Fruit fly (Drosophila melanogaster) whole organism, embryonic: Measurements from ENCODE around the gene CG15394.
A peak's percentile ranks its signal among the peaks of the same experiment; 100 is the strongest.

Experiments used
- CG10979 ChIP-seq: fragments of 200-800 bp; sonication (Bioruptor generic); optimal IDR thresholded peaks from 2 replicates; lab custom pipeline; 2018; ENCODE audit warnings: missing biosample characterization, mild to moderate bottlenecking, missing genetic modification characterization, moderate library complexity
- CG11560 ChIP-seq: fragments of 200-800 bp; sonication (Bioruptor generic); IDR thresholded peaks from 3 replicates; pipeline ENCODE4 v1.3.6; 2022; ENCODE audit warnings: missing biosample characterization, missing genetic modification characterization
- CG12299 ChIP-seq: fragments of 200-800 bp; sonication (Bioruptor generic); optimal IDR thresholded peaks from 2 replicates; lab custom pipeline; 2018; ENCODE audit warnings: missing biosample characterization, mild to moderate bottlenecking, missing genetic modification characterization
- CG13894 ChIP-seq: fragments of 200-800 bp; sonication (Bioruptor generic); optimal IDR thresholded peaks from 3 replicates; lab custom pipeline; 2018; ENCODE audit warnings: missing biosample characterization, mild to moderate bottlenecking, missing genetic modification characterization, moderate library complexity
- CG14014 ChIP-seq: fragments of 200-800 bp; sonication (Bioruptor generic); IDR thresholded peaks from 2 replicates; pipeline ENCODE4 v1.3.6; 2022; ENCODE audit warnings: missing biosample characterization, missing genetic modification characterization
- CG15514 ChIP-seq: fragments of 200-800 bp; sonication (Bioruptor generic); optimal IDR thresholded peaks from 3 replicates; lab custom pipeline; 2017; ENCODE audit warnings: missing biosample characterization, missing genetic modification characterization, mild to moderate bottlenecking, moderate library complexity, missing genetic modification reagents
- CG18476 ChIP-seq: fragments of 200-800 bp; sonication (Bioruptor generic); optimal IDR thresholded peaks from 2 replicates; lab custom pipeline; 2016; ENCODE audit warnings: missing biosample characterization, mild to moderate bottlenecking, missing genetic modification characterization
- CG2202 ChIP-seq: fragments of 200-800 bp; sonication (Bioruptor generic); optimal IDR thresholded peaks from 2 replicates; lab custom pipeline; 2018; ENCODE audit warnings: missing biosample characterization, mild to moderate bottlenecking, missing genetic modification characterization
- CG31441 ChIP-seq: fragments of 200-800 bp; sonication (Bioruptor generic); IDR thresholded peaks from 2 replicates; pipeline ENCODE4 v1.3.6; 2022; ENCODE audit warnings: missing biosample characterization, missing genetic modification characterization
- CG32532 ChIP-seq: fragments of 200-800 bp; sonication (Bioruptor generic); IDR thresholded peaks from 2 replicates; pipeline ENCODE4 v1.3.6; 2022; ENCODE audit warnings: missing biosample characterization, missing genetic modification characterization
- CG33213 ChIP-seq: fragments of 200-800 bp; sonication (Bioruptor generic); optimal IDR thresholded peaks from 3 replicates; lab custom pipeline; 2016; ENCODE audit warnings: missing biosample characterization, missing genetic modification characterization
- CG7372 ChIP-seq: fragments of 200-800 bp; sonication (Bioruptor generic); IDR thresholded peaks from 2 replicates; pipeline ENCODE4 v1.3.6; 2022; ENCODE audit warnings: missing biosample characterization, missing genetic modification characterization
- CG7839 ChIP-seq: fragments of 200-800 bp; sonication (Bioruptor generic); optimal IDR thresholded peaks from 3 replicates; lab custom pipeline; 2018; ENCODE audit warnings: missing biosample characterization, mild to moderate bottlenecking, missing genetic modification characterization, moderate library complexity
- CG7928 ChIP-seq: fragments of 200-800 bp; sonication (Bioruptor generic); optimal IDR thresholded peaks from 2 replicates; lab custom pipeline; 2017; ENCODE audit warnings: missing biosample characterization, mild to moderate bottlenecking, missing genetic modification characterization
- CG8944 ChIP-seq: fragments of 200-800 bp; sonication (Bioruptor generic); optimal IDR thresholded peaks from 3 replicates; lab custom pipeline; 2016; ENCODE audit warnings: missing biosample characterization, missing genetic modification characterization
- CG9932 ChIP-seq: fragments of 200-800 bp; sonication (Bioruptor generic); IDR thresholded peaks from 2 replicates; pipeline ENCODE4 v1.3.6; 2022; ENCODE audit warnings: missing biosample characterization, missing genetic modification characterization
- CTCF ChIP-seq: fragments of 200-800 bp; sonication (Bioruptor generic); optimal IDR thresholded peaks from 2 replicates; lab custom pipeline; 2017; ENCODE audit warnings: missing biosample characterization, mild to moderate bottlenecking, missing genetic modification characterization, moderate library complexity
- CoRest ChIP-seq: fragments of 200-800 bp; sonication (Bioruptor generic); optimal IDR thresholded peaks from 3 replicates; lab custom pipeline; 2018; ENCODE audit warnings: missing biosample characterization, mild to moderate bottlenecking, missing genetic modification characterization, moderate library complexity
- ERR ChIP-seq: fragments of 200-800 bp; sonication (Bioruptor generic); optimal IDR thresholded peaks from 2 replicates; lab custom pipeline; 2016; ENCODE audit warnings: missing biosample characterization, missing genetic modification characterization
- Fer3 ChIP-seq: fragments of 200-800 bp; sonication (Bioruptor generic); optimal IDR thresholded peaks from 2 replicates; lab custom pipeline; 2018; ENCODE audit warnings: missing biosample characterization, mild to moderate bottlenecking, missing genetic modification characterization, moderate library complexity
- H2.0 ChIP-seq: fragments of 200-800 bp; sonication (Bioruptor generic); IDR thresholded peaks from 2 replicates; pipeline ENCODE4 v1.3.6; 2022; ENCODE audit warnings: missing biosample characterization, missing genetic modification characterization
- HLH3B ChIP-seq: fragments of 200-800 bp; sonication (Bioruptor generic); IDR thresholded peaks from 2 replicates; pipeline ENCODE4 v1.3.6; 2022; ENCODE audit warnings: missing biosample characterization, missing genetic modification characterization
- Hr3 ChIP-seq: fragments of 200-800 bp; sonication (Bioruptor generic); optimal IDR thresholded peaks from 3 replicates; lab custom pipeline; 2016; ENCODE audit warnings: missing biosample characterization, missing genetic modification characterization
- Hr51 ChIP-seq, 2 experiments: fragments of 200-800 bp; sonication (Bioruptor generic); optimal IDR thresholded peaks; 2 replicates in 1 of 2; 3 replicates in 1 of 2; lab custom pipeline; 2016 to 2018; ENCODE audit warnings: missing biosample characterization in 2 of 2, missing genetic modification characterization in 2 of 2, mild to moderate bottlenecking in 1 of 2, moderate library complexity in 1 of 2
- Hsf ChIP-seq: fragments of 200-800 bp; sonication (Bioruptor generic); optimal IDR thresholded peaks from 3 replicates; lab custom pipeline; 2016; ENCODE audit warnings: missing biosample characterization, missing genetic modification characterization
- Mrtf ChIP-seq: fragments of 200-800 bp; sonication (Bioruptor generic); IDR thresholded peaks from 3 replicates; pipeline ENCODE4 v1.3.6; 2022; ENCODE audit warnings: missing biosample characterization, missing genetic modification characterization
- Neu2 ChIP-seq: fragments of 200-800 bp; sonication (Bioruptor generic); optimal IDR thresholded peaks from 3 replicates; lab custom pipeline; 2016; ENCODE audit warnings: missing biosample characterization, missing genetic modification characterization, borderline replicate concordance
- NfI ChIP-seq: fragments of 200-800 bp; sonication (Bioruptor generic); optimal IDR thresholded peaks from 3 replicates; lab custom pipeline; 2018; ENCODE audit warnings: missing biosample characterization, mild to moderate bottlenecking, missing genetic modification characterization, moderate library complexity
- Optix ChIP-seq: fragments of 200-800 bp; sonication (Bioruptor generic); IDR thresholded peaks from 3 replicates; pipeline ENCODE4 v1.3.6; 2022; ENCODE audit warnings: missing biosample characterization, missing genetic modification characterization
- Pdp1 ChIP-seq, 2 experiments: fragments of 200-800 bp; sonication (Bioruptor generic); optimal IDR thresholded peaks; 3 replicates each; lab custom pipeline; 2016; ENCODE audit warnings: missing biosample characterization in 2 of 2, missing genetic modification characterization in 2 of 2, mild to moderate bottlenecking in 1 of 2, moderate library complexity in 1 of 2
- Xbp1 ChIP-seq: fragments of 200-800 bp; sonication (Bioruptor generic); optimal IDR thresholded peaks from 3 replicates; lab custom pipeline; 2016; ENCODE audit warnings: missing biosample characterization, mild to moderate bottlenecking, missing genetic modification characterization
- Xrp1 ChIP-seq: fragments of 200-800 bp; sonication (Bioruptor generic); IDR thresholded peaks from 2 replicates; pipeline ENCODE4 v1.3.6; 2022; ENCODE audit warnings: missing biosample characterization, missing genetic modification characterization
- chn ChIP-seq: fragments of 200-800 bp; sonication (Bioruptor generic); optimal IDR thresholded peaks from 2 replicates; lab custom pipeline; 2016; ENCODE audit warnings: missing biosample characterization, missing genetic modification characterization
- dimm ChIP-seq: fragments of 200-800 bp; sonication (Bioruptor generic); IDR thresholded peaks from 2 replicates; pipeline ENCODE4 v1.3.6; 2022; ENCODE audit warnings: missing biosample characterization, missing genetic modification characterization
- fd102C ChIP-seq: fragments of 200-800 bp; sonication (Bioruptor generic); optimal IDR thresholded peaks from 2 replicates; lab custom pipeline; 2018; ENCODE audit warnings: missing biosample characterization, mild to moderate bottlenecking, missing genetic modification characterization, moderate library complexity
- gfzf ChIP-seq: fragments of 200-800 bp; sonication (Bioruptor generic); optimal IDR thresholded peaks from 2 replicates; lab custom pipeline; 2016; ENCODE audit warnings: missing biosample characterization, mild to moderate bottlenecking, missing genetic modification characterization, moderate library complexity
- gt ChIP-seq: fragments of 200-800 bp; sonication (Bioruptor generic); IDR thresholded peaks from 2 replicates; pipeline ENCODE4 v1.3.6; 2022; ENCODE audit warnings: missing biosample characterization, missing genetic modification characterization
- insv ChIP-seq, 2 experiments: fragments of 200-800 bp; sonication (Bioruptor generic); optimal IDR thresholded peaks; 3 replicates each; lab custom pipeline; 2016 to 2018; ENCODE audit warnings: missing biosample characterization in 2 of 2, missing genetic modification characterization in 2 of 2
- kay ChIP-seq: fragments of 200-800 bp; sonication (Bioruptor generic); optimal IDR thresholded peaks from 2 replicates; lab custom pipeline; 2016; ENCODE audit warnings: missing biosample characterization, missing genetic modification characterization
- nerfin-2 ChIP-seq: fragments of 200-800 bp; sonication (Bioruptor generic); IDR thresholded peaks from 2 replicates; pipeline ENCODE4 v1.3.6; 2022; ENCODE audit warnings: missing biosample characterization, missing genetic modification characterization; ENCODE audit not compliant: partially characterized antibody
- p53 ChIP-seq: fragments of 200-800 bp; sonication (Bioruptor generic); optimal IDR thresholded peaks from 2 replicates; lab custom pipeline; 2016; ENCODE audit warnings: missing biosample characterization, missing genetic modification characterization
- pnt ChIP-seq: fragments of 200-800 bp; sonication (Bioruptor generic); optimal IDR thresholded peaks from 3 replicates; lab custom pipeline; 2016; ENCODE audit warnings: missing biosample characterization, missing genetic modification characterization
- row ChIP-seq: fragments of 200-800 bp; sonication (Bioruptor generic); IDR thresholded peaks from 3 replicates; pipeline ENCODE4 v1.3.6; 2022; ENCODE audit warnings: missing biosample characterization, missing genetic modification characterization
- sd ChIP-seq: fragments of 200-800 bp; sonication (Bioruptor generic); optimal IDR thresholded peaks from 3 replicates; lab custom pipeline; 2018; ENCODE audit warnings: missing biosample characterization, mild to moderate bottlenecking, missing genetic modification characterization, moderate library complexity
- ssp ChIP-seq: fragments of 200-800 bp; sonication (Bioruptor generic); IDR thresholded peaks from 2 replicates; pipeline ENCODE4 v1.3.6; 2022; ENCODE audit warnings: missing biosample characterization, missing genetic modification characterization
- stwl ChIP-seq: fragments of 200-800 bp; sonication (Bioruptor generic); optimal IDR thresholded peaks from 3 replicates; lab custom pipeline; 2018; ENCODE audit warnings: missing biosample characterization, mild to moderate bottlenecking, missing genetic modification characterization, moderate library complexity
- tap ChIP-seq: fragments of 200-800 bp; optimal IDR thresholded peaks from 3 replicates; lab custom pipeline; 2019; ENCODE audit warnings: missing biosample characterization, mild to moderate bottlenecking, missing genetic modification characterization, moderate library complexity
- tin ChIP-seq: fragments of 200-800 bp; sonication (Bioruptor generic); optimal IDR thresholded peaks from 3 replicates; lab custom pipeline; 2016; ENCODE audit warnings: missing biosample characterization, missing genetic modification characterization
- trem ChIP-seq: fragments of 200-800 bp; optimal IDR thresholded peaks from 3 replicates; lab custom pipeline; 2019; ENCODE audit warnings: missing biosample characterization, mild to moderate bottlenecking, missing genetic modification characterization, moderate library complexity
- ttk ChIP-seq: fragments of 200-800 bp; sonication (Bioruptor generic); IDR thresholded peaks from 2 replicates; pipeline ENCODE4 v2.1.2; 2022; ENCODE audit warnings: missing biosample characterization, missing genetic modification characterization

The CG15394 gene

DNA sequence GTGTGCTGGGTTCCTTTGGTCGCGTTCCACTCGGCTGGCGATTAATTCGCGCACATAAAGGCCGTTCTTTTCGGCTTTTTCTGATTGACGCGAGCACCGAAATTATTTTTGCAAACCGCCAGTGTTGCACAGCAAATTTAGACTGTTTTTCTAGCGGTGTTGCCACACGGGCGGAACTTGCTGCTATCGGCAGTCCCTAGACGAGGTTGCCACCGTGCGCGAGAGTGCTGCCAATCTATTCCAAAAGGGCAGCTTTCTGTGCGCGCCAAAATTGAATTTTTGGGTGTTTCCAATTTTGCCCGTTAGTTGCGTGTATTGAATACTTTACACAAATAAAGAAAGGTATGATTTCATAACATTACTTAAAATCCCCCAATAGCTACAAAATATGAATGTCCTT lies 6.4 kb upstream of the CG15394 start, which contains the start of gene Drp1 (continued):
- TF ChIP-seq CG13894 (tag; lab: Kevin White, UChicago) (peak; percentile 46), tin (GFP tag; lab: Kevin White, UChicago) (peak; percentile 58), Xbp1 (GFP tag; lab: Kevin White, UChicago) (peak; percentile 57), tap (tag; lab: Kevin White, UChicago) (no peak), CG8944 (GFP tag; lab: Kevin White, UChicago) (peak; percentile 62), gfzf (GFP tag; lab: Kevin White, UChicago) (peak; percentile 27), NfI (GFP tag; lab: Kevin White, UChicago) (peak; percentile 55), ttk (peak; percentile 40; the same call in 1 of the 2 replicates), Pdp1 (GFP tag; optimal IDR thresholded peaks at IDR 0.05; lab: Kevin White, UChicago) (peak in 1 of 2 experiments; percentile 41), fd102C (GFP tag; lab: Kevin White, UChicago) (no peak), gt (GFP tag; lab: Robert Waterston, UW) (0 out of 2 replicates have a peak, but pooled peaks have one; percentile 24), CG15514 (GFP tag; lab: Kevin White, UChicago) (peak; percentile 84), ssp (GFP tag; lab: Robert Waterston, UW) (no peak), CG31441 (GFP tag; lab: Robert Waterston, UW) (no peak; the same call in 1 of the 2 replicates), Hr51 (GFP tag; optimal IDR thresholded peaks at IDR 0.05; lab: Kevin White, UChicago) (peak in 1 of 2 experiments; percentile 44), dimm (GFP tag; lab: Robert Waterston, UW) (no peak), insv (GFP tag; optimal IDR thresholded peaks at IDR 0.05; lab: Kevin White, UChicago) (peak in 1 of 2 experiments; percentile 51), p53 (GFP tag; lab: Kevin White, UChicago) (peak; percentile 62), pnt (peak; percentile 46), ERR (GFP tag; lab: Kevin White, UChicago) (peak; percentile 65), CG7839 (tag; lab: Kevin White, UChicago) (no peak), row (peak; percentile 37; the same call in 2 of the 3 replicates), Neu2 (no peak), nerfin-2 (GFP tag; lab: Robert Waterston, UW) (peak; percentile 64), CG18476 (GFP tag; lab: Kevin White, UChicago) (no peak), CG14014 (GFP tag; lab: Robert Waterston, UW) (peak; percentile 47; the same call in 1 of the 2 replicates), Hr3 (GFP tag; lab: Kevin White, UChicago) (peak; percentile 47), kay (GFP tag; lab: Kevin White, UChicago) (peak; percentile 21), sd (tag; lab: Kevin White, UChicago) (no peak), CG11560 (0 out of 3 replicates have a peak, but pooled peaks have one; percentile 29), CG12299 (peak; percentile 6), CG2202 (tag; lab: Kevin White, UChicago) (no peak), Xrp1 (GFP tag; lab: Robert Waterston, UW) (peak; percentile 59), CG10979 (tag; lab: Kevin White, UChicago) (no peak), Fer3 (tag; lab: Kevin White, UChicago) (peak; percentile 33), HLH3B (GFP tag; lab: Robert Waterston, UW) (peak; percentile 47; the same call in 1 of the 2 replicates), CG32532 (GFP tag; lab: Robert Waterston, UW) (peak; percentile 65), chn (peak; percentile 53), Optix (0 out of 3 replicates have a peak, but pooled peaks have one; percentile 14), H2.0 (GFP tag; lab: Robert Waterston, UW) (peak; percentile 34; the same call in 1 of the 2 replicates), CG9932 (GFP tag; lab: Robert Waterston, UW) (peak; percentile 86), CG7372 (GFP tag; lab: Robert Waterston, UW) (peak; percentile 32; the same call in 1 of the 2 replicates), CG7928 (GFP tag; lab: Kevin White, UChicago) (peak; percentile 43), CoRest (peak; percentile 52), Mrtf (GFP tag; lab: Robert Waterston, UW) (0 out of 3 replicates have a peak, but pooled peaks have one; percentile 27), CG33213 (peak; percentile 84), CTCF (GFP tag; lab: Kevin White, UChicago) (peak; percentile 93), Hsf (GFP tag; lab: Kevin White, UChicago) (peak; percentile 66), trem (tag; lab: Kevin White, UChicago) (peak; percentile 99), stwl (peak; percentile 99)
